Fruit fly (Drosophila melanogaster): ENCODE results near the gene CG45089.

Gene CG45089

DNA sequence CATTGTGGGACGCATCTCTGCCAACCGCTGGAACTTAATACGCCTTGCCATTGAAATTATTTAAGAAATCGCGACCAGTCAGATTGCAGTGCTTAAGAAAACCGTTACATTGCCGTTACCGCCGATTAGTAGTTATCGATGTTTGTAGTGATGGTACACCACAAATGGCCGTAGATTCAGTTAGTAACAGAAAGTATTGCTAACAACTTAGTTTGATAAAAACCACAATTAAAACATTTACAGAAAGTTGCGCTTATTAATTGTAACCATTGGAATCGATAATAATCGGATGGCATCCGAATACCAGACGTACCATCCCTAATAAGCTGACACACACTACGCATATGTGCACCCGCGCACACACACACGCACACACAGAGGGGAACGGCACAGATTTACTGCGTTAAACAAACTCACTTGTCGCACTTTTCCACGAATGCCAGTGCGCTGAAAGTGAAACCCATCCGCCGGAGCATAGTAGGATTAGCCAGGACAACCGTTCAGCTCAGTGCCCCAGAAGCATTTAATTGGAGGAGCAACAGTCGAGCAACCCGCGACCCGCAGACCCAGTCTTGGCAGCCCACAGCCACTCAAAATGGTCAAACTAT lies 26.6 kb upstream of the CG45089 start, which contains the start of the genes hdm and Ykt6 (continued):
- TF ChIP-seq Rfx (GFP tag; IDR thresholded peaks at IDR 0.05) (peak; percentile 88), en (GFP tag; optimal IDR thresholded peaks at IDR 0.05) (peak; percentile 58), aop (GFP tag; IDR thresholded peaks at IDR 0.05) (peak; percentile 43; the same call in 1 of the 2 replicates), Dll (GFP tag; IDR thresholded peaks at IDR 0.05; ENCODE audit: partially characterized antibody) (peak; percentile 98), Dref (GFP tag; IDR thresholded peaks at IDR 0.05) (peak; percentile 75), CG17186 (GFP tag; optimal IDR thresholded peaks at IDR 0.05) (peak; percentile 90), exex (tag; optimal IDR thresholded peaks at IDR 0.05) (peak; percentile 49), cwo (GFP tag; optimal IDR thresholded peaks at IDR 0.05) (no peak), knrl (GFP tag; IDR thresholded peaks at IDR 0.05; ENCODE audit: partially characterized antibody) (peak; percentile 94), Taf1 (GFP tag; IDR thresholded peaks at IDR 0.05) (peak; percentile 80; the same call in 1 of the 2 replicates), slou (GFP tag; optimal IDR thresholded peaks at IDR 0.05) (peak; percentile 64), CG14860 (GFP tag; IDR thresholded peaks at IDR 0.05; ENCODE audit: partially characterized antibody) (peak; percentile 93), dimm (GFP tag; IDR thresholded peaks at IDR 0.05) (no peak), HLH54F (GFP tag; optimal IDR thresholded peaks at IDR 0.05) (peak; percentile 81), hb (GFP tag; IDR thresholded peaks at IDR 0.05; ENCODE audit: partially characterized antibody) (peak; percentile 92), twi (tag; optimal IDR thresholded peaks at IDR 0.05) (peak; percentile 68), CG12236 (GFP tag; optimal IDR thresholded peaks at IDR 0.05) (peak; percentile 34), pnt (GFP tag; optimal IDR thresholded peaks at IDR 0.05) (peak; percentile 76), Hr3 (GFP tag; optimal IDR thresholded peaks at IDR 0.05) (peak; percentile 46), chif (GFP tag; optimal IDR thresholded peaks at IDR 0.05) (peak; percentile 68 to 81), pros (GFP tag; optimal IDR thresholded peaks at IDR 0.05) (no peak), CG15514 (GFP tag; optimal IDR thresholded peaks at IDR 0.05) (peak; percentile 82), ab (GFP tag; optimal IDR thresholded peaks at IDR 0.05) (no peak), klu (GFP tag; IDR thresholded peaks at IDR 0.05) (no peak), Fer1 (GFP tag; optimal IDR thresholded peaks at IDR 0.05) (peak; percentile 79), gem (tag; optimal IDR thresholded peaks at IDR 0.05) (peak; percentile 83), CG10959 (GFP tag; IDR thresholded peaks at IDR 0.05) (peak; percentile 74), CG34376 (GFP tag; optimal IDR thresholded peaks at IDR 0.05) (peak; percentile 62), bcd (GFP tag; optimal IDR thresholded peaks at IDR 0.05) (no peak), crol (GFP tag; IDR thresholded peaks at IDR 0.05) (peak; percentile 57; the same call in 1 of the 2 replicates), CG17328 (GFP tag; IDR thresholded peaks at IDR 0.05) (peak; percentile 80), ATbp (GFP tag; optimal IDR thresholded peaks at IDR 0.05) (no peak), chinmo (GFP tag; IDR thresholded peaks at IDR 0.05; ENCODE audit: partially characterized antibody) (peak; percentile 87; the same call in 3 of the 4 replicates), CG12391 (tag; optimal IDR thresholded peaks at IDR 0.05) (peak; percentile 87), repo (GFP tag; optimal IDR thresholded peaks at IDR 0.05) (peak; percentile 52), Ptx1 (GFP tag; IDR thresholded peaks at IDR 0.05) (peak; percentile 87), CG4404 (GFP tag; IDR thresholded peaks at IDR 0.05) (peak; percentile 79), CG15269 (tag; optimal IDR thresholded peaks at IDR 0.05) (no peak), scrt (GFP tag; optimal IDR thresholded peaks at IDR 0.05) (peak; percentile 29), CG13287 (GFP tag; IDR thresholded peaks at IDR 0.05; ENCODE audit: partially characterized antibody) (peak; percentile 98), gsb (GFP tag; IDR thresholded peaks at IDR 0.05) (peak; percentile 64; the same call in 1 of the 2 replicates), CG13296 (GFP tag; optimal IDR thresholded peaks at IDR 0.05) (peak; percentile 59), sqz (GFP tag; optimal IDR thresholded peaks at IDR 0.05) (no peak), shn (GFP tag; optimal IDR thresholded peaks at IDR 0.05) (peak; percentile 83), HLH3B (GFP tag; IDR thresholded peaks at IDR 0.05) (peak; percentile 77), jing (GFP tag; optimal IDR thresholded peaks at IDR 0.05) (no peak), B-H1 (GFP tag; IDR thresholded peaks at IDR 0.05) (peak; percentile 44; the same call in 2 of the 3 replicates), ara (GFP tag; IDR thresholded peaks at IDR 0.05) (peak; percentile 85), CG2202 (tag; optimal IDR thresholded peaks at IDR 0.05) (peak; percentile 59)

Measured in whole organism, embryonic.